Worm (Caenorhabditis elegans): ENCODE results near the gene C25E10.17.
A peak's percentile ranks its signal among the peaks of the same experiment; 100 is the strongest.

Gene C25E10.17

ce11 chrV:9056253-9056652 lies 8.8 kb upstream of the C25E10.17 start, which contains the start of gene C25E10.10:
TSS of gene C25E10.10 (minus strand) at chrV:9056353.
- TF ChIP-seq sma-3 (GFP tag; optimal IDR thresholded peaks at IDR 0.05) = no peak
- TF ChIP-seq lin-11 (tag; optimal IDR thresholded peaks at IDR 0.05) = no peak
- no peak for TF ChIP-seq C34F6.9 (tag; optimal IDR thresholded peaks at IDR 0.05)
- TF ChIP-seq unc-39 (tag; optimal IDR thresholded peaks at IDR 0.05) = no peak
- TF ChIP-seq ztf-11 (tag; optimal IDR thresholded peaks at IDR 0.05) = no peak
- TF ChIP-seq ama-1 (optimal IDR thresholded peaks at IDR 0.05) = no peak
- TF ChIP-seq dmd-4 (tag; optimal IDR thresholded peaks at IDR 0.05) = no peak
- TF ChIP-seq R02D3.7 (tag; optimal IDR thresholded peaks at IDR 0.05) = no peak

- no peak for TF ChIP-seq lin-13 (GFP tag; optimal IDR thresholded peaks at IDR 0.05)
- TF ChIP-seq alr-1 (tag; optimal IDR thresholded peaks at IDR 0.05) = no peak
- no peak for TF ChIP-seq gmeb-1 (tag; optimal IDR thresholded peaks at IDR 0.05)
- TF ChIP-seq nhr-21 (tag; optimal IDR thresholded peaks at IDR 0.05) = peak; percentile 11
- no peak for TF ChIP-seq ama-1 (optimal IDR thresholded peaks at IDR 0.05)
- no peak for TF ChIP-seq C34F6.9 (tag; optimal IDR thresholded peaks at IDR 0.05)
Measured at ce11 chrV:9055644-9056043, 8.2 kb upstream of the C25E10.17 start.

- TF ChIP-seq lin-11 (tag; optimal IDR thresholded peaks at IDR 0.05) (no peak), nhr-77 (tag; optimal IDR thresholded peaks at IDR 0.05) (no peak), alr-1 (tag; optimal IDR thresholded peaks at IDR 0.05) (no peak), snpc-4 (tag; optimal IDR thresholded peaks at IDR 0.05) (no peak), mbf-1 (tag; optimal IDR thresholded peaks at IDR 0.05) (no peak), nhr-25 (tag; optimal IDR thresholded peaks at IDR 0.05) (no peak), nhr-11 (tag; optimal IDR thresholded peaks at IDR 0.05) (no peak), lin-13 (GFP tag; optimal IDR thresholded peaks at IDR 0.05) (no peak), ceh-82 (tag; optimal IDR thresholded peaks at IDR 0.05) (no peak), fos-1 (tag; optimal IDR thresholded peaks at IDR 0.05) (no peak), gmeb-1 (tag; optimal IDR thresholded peaks at IDR 0.05) (no peak), nhr-12 (tag; optimal IDR thresholded peaks at IDR 0.05) (no peak), mab-5 (tag; optimal IDR thresholded peaks at IDR 0.05) (no peak), unc-39 (tag; optimal IDR thresholded peaks at IDR 0.05) (no peak), ztf-1 (GFP tag; conservative IDR thresholded peaks at IDR 0.05) (no peak), sma-9 (GFP tag; optimal IDR thresholded peaks at IDR 0.05) (no peak), sma-9 (tag; optimal IDR thresholded peaks at IDR 0.05) (no peak), nhr-21 (tag; optimal IDR thresholded peaks at IDR 0.05) (no peak), elt-1 (tag; optimal IDR thresholded peaks at IDR 0.05) (no peak)
Measured at ce11 chrV:9054771-9055170, 7.4 kb upstream of the C25E10.17 start, which contains the start of gene swm-1. TSS of gene swm-1 (minus strand) at chrV:9054871.

- TF ChIP-seq R02D3.7 (tag; optimal IDR thresholded peaks at IDR 0.05) = no peak
- TF ChIP-seq nhr-11 (tag; optimal IDR thresholded peaks at IDR 0.05) = no peak
- no peak for TF ChIP-seq mab-5 (tag; optimal IDR thresholded peaks at IDR 0.05)
- TF ChIP-seq ztf-4 (tag; optimal IDR thresholded peaks at IDR 0.05) = no peak
- no peak for TF ChIP-seq nhr-23 (tag; optimal IDR thresholded peaks at IDR 0.05)
- no peak for TF ChIP-seq unc-62 (GFP tag; optimal IDR thresholded peaks at IDR 0.05)
- no peak for TF ChIP-seq dmd-4 (tag; optimal IDR thresholded peaks at IDR 0.05)
- TF ChIP-seq nhr-25 (tag; optimal IDR thresholded peaks at IDR 0.05) = no peak
- no peak for TF ChIP-seq lin-39 (tag; optimal IDR thresholded peaks at IDR 0.05)
- no peak for TF ChIP-seq blmp-1 (tag; optimal IDR thresholded peaks at IDR 0.05; ENCODE audit: insufficient read depth)
- no peak for TF ChIP-seq elt-3 (tag; optimal IDR thresholded peaks at IDR 0.05)
- TF ChIP-seq nhr-12 (tag; optimal IDR thresholded peaks at IDR 0.05) = no peak
- TF ChIP-seq nhr-129 (tag; optimal IDR thresholded peaks at IDR 0.05) = no peak
- TF ChIP-seq sma-3 (GFP tag; optimal IDR thresholded peaks at IDR 0.05) = no peak
- no peak for TF ChIP-seq elt-1 (tag; optimal IDR thresholded peaks at IDR 0.05)
Measured at ce11 chrV:9053969-9054368, 6.6 kb upstream of the C25E10.17 start, which contains the start of gene C25E10.8. TSS of gene C25E10.8 (minus strand) at chrV:9054069.

ce11 chrV:9053235-9053634 lies 5.8 kb upstream of the C25E10.17 start:
- no peak for TF ChIP-seq aly-2 (tag; optimal IDR thresholded peaks at IDR 0.05)
- no peak for TF ChIP-seq zag-1 (tag; optimal IDR thresholded peaks at IDR 0.05)
- no peak for TF ChIP-seq nhr-77 (tag; optimal IDR thresholded peaks at IDR 0.05)
- TF ChIP-seq nhr-12 (tag; optimal IDR thresholded peaks at IDR 0.05) = no peak
- TF ChIP-seq nhr-10 (tag; optimal IDR thresholded peaks at IDR 0.05) = no peak
- TF ChIP-seq lsy-2 (tag; optimal IDR thresholded peaks at IDR 0.05) = no peak
- no peak for TF ChIP-seq nhr-25 (tag; optimal IDR thresholded peaks at IDR 0.05)
- TF ChIP-seq mdl-1 (tag; optimal IDR thresholded peaks at IDR 0.05) = no peak
- no peak for TF ChIP-seq alr-1 (tag; optimal IDR thresholded peaks at IDR 0.05)
- no peak for TF ChIP-seq lin-11 (tag; optimal IDR thresholded peaks at IDR 0.05)
- no peak for TF ChIP-seq nhr-11 (tag; optimal IDR thresholded peaks at IDR 0.05)
- no peak for TF ChIP-seq egl-27 (tag; optimal IDR thresholded peaks at IDR 0.05)
- TF ChIP-seq F13H6.1 (tag; optimal IDR thresholded peaks at IDR 0.05) = no peak
- no peak for TF ChIP-seq crh-2 (tag; optimal IDR thresholded peaks at IDR 0.05)

Measured in whole organism, L2 larva.